Fruit fly (Drosophila melanogaster) whole organism, embryonic: ENCODE data around the gene Cyp303a1.

Experiments
- Abd-B ChIP-seq: fragments of 200-800 bp; sonication (Bioruptor generic); optimal IDR thresholded peaks from 2 replicates; lab custom pipeline; 2018; ENCODE audit warnings: missing biosample characterization, mild to moderate bottlenecking, missing genetic modification characterization, moderate library complexity
- Aef1 ChIP-seq: fragments of 200-800 bp; sonication (Bioruptor generic); IDR thresholded peaks from 3 replicates; pipeline ENCODE4 v1.3.6; 2022; ENCODE audit warnings: missing biosample characterization, missing genetic modification characterization
- BEAF-32 ChIP-seq: fragments of 200-800 bp; sonication (Bioruptor generic); optimal IDR thresholded peaks from 3 replicates; lab custom pipeline; 2017; ENCODE audit warnings: missing biosample characterization, missing genetic modification characterization, mild to moderate bottlenecking, moderate library complexity, missing genetic modification reagents
- BtbVII ChIP-seq: fragments of 200-800 bp; sonication (Bioruptor generic); optimal IDR thresholded peaks from 3 replicates; lab custom pipeline; 2017; ENCODE audit warnings: missing biosample characterization, mild to moderate bottlenecking, missing genetic modification characterization
- Bteb2 ChIP-seq: fragments of 200-800 bp; sonication (Bioruptor generic); optimal IDR thresholded peaks from 2 replicates; lab custom pipeline; 2016; ENCODE audit warnings: missing biosample characterization, missing genetic modification characterization
- CG10209 ChIP-seq: fragments of 200-800 bp; sonication (Bioruptor generic); optimal IDR thresholded peaks from 3 replicates; lab custom pipeline; 2017; ENCODE audit warnings: missing biosample characterization, mild to moderate bottlenecking, missing genetic modification characterization, missing genetic modification reagents
- CG10979 ChIP-seq: fragments of 200-800 bp; sonication (Bioruptor generic); optimal IDR thresholded peaks from 2 replicates; lab custom pipeline; 2018; ENCODE audit warnings: missing biosample characterization, mild to moderate bottlenecking, missing genetic modification characterization, moderate library complexity
- CG11723 ChIP-seq: fragments of 200-800 bp; sonication (Bioruptor generic); optimal IDR thresholded peaks from 2 replicates; lab custom pipeline; 2017; ENCODE audit warnings: missing biosample characterization, mild to moderate bottlenecking, missing genetic modification characterization
- CG1233 ChIP-seq: fragments of 200-800 bp; sonication (Bioruptor generic); optimal IDR thresholded peaks from 4 replicates; lab custom pipeline; 2018; ENCODE audit warnings: missing biosample characterization, mild to moderate bottlenecking, missing genetic modification characterization
- CG12942 ChIP-seq: fragments of 200-800 bp; sonication (Bioruptor generic); optimal IDR thresholded peaks from 3 replicates; lab custom pipeline; 2016; ENCODE audit warnings: missing biosample characterization, missing genetic modification characterization
- CG15073 ChIP-seq: fragments of 200-800 bp; sonication (Bioruptor generic); optimal IDR thresholded peaks from 2 replicates; lab custom pipeline; 2016; ENCODE audit warnings: missing biosample characterization, missing genetic modification characterization
- CG16813 ChIP-seq: fragments of 200-800 bp; sonication (Bioruptor generic); IDR thresholded peaks from 3 replicates; pipeline ENCODE4 v1.3.6; 2022; ENCODE audit warnings: missing biosample characterization, missing genetic modification characterization; ENCODE audit not compliant: partially characterized antibody
- CG16815 ChIP-seq: fragments of 200-800 bp; sonication (Bioruptor generic); optimal IDR thresholded peaks from 3 replicates; lab custom pipeline; 2017; ENCODE audit warnings: missing biosample characterization, mild to moderate bottlenecking, missing genetic modification characterization
- CG16863 ChIP-seq: fragments of 200-800 bp; sonication (Bioruptor generic); optimal IDR thresholded peaks from 3 replicates; lab custom pipeline; 2016; ENCODE audit warnings: missing biosample characterization, missing genetic modification characterization
- CG17612 ChIP-seq: fragments of 200-800 bp; sonication (Bioruptor generic); IDR thresholded peaks from 2 replicates; pipeline ENCODE4 v1.3.6; 2022; ENCODE audit warnings: missing biosample characterization, missing genetic modification characterization
- CG17802 ChIP-seq: fragments of 200-800 bp; sonication (Bioruptor generic); optimal IDR thresholded peaks from 2 replicates; lab custom pipeline; 2018; ENCODE audit warnings: missing biosample characterization, mild to moderate bottlenecking, missing genetic modification characterization, moderate library complexity
- CG18011 ChIP-seq: fragments of 200-800 bp; sonication (Bioruptor generic); optimal IDR thresholded peaks from 2 replicates; lab custom pipeline; 2017; ENCODE audit warnings: missing biosample characterization, missing genetic modification characterization, mild to moderate bottlenecking, moderate library complexity, missing genotype
- CG18476 ChIP-seq: fragments of 200-800 bp; sonication (Bioruptor generic); optimal IDR thresholded peaks from 2 replicates; lab custom pipeline; 2016; ENCODE audit warnings: missing biosample characterization, mild to moderate bottlenecking, missing genetic modification characterization
- CG18619 ChIP-seq: fragments of 200-800 bp; sonication (Bioruptor generic); optimal IDR thresholded peaks from 3 replicates; lab custom pipeline; 2017; ENCODE audit warnings: missing biosample characterization, mild to moderate bottlenecking, missing genetic modification characterization
- CG2202 ChIP-seq: fragments of 200-800 bp; sonication (Bioruptor generic); optimal IDR thresholded peaks from 2 replicates; lab custom pipeline; 2018; ENCODE audit warnings: missing biosample characterization, mild to moderate bottlenecking, missing genetic modification characterization
- CG42726 ChIP-seq: fragments of 200-800 bp; sonication (Bioruptor generic); IDR thresholded peaks from 2 replicates; pipeline ENCODE4 v1.3.6; 2022; ENCODE audit warnings: missing biosample characterization, missing genetic modification characterization; ENCODE audit not compliant: partially characterized antibody
- CG7556 ChIP-seq: fragments of 200-800 bp; sonication (Bioruptor generic); optimal IDR thresholded peaks from 2 replicates; lab custom pipeline; 2017; ENCODE audit warnings: missing biosample characterization, mild to moderate bottlenecking, missing genetic modification characterization
- CG7928 ChIP-seq: fragments of 200-800 bp; sonication (Bioruptor generic); optimal IDR thresholded peaks from 2 replicates; lab custom pipeline; 2017; ENCODE audit warnings: missing biosample characterization, mild to moderate bottlenecking, missing genetic modification characterization
- CG9727 ChIP-seq: fragments of 200-800 bp; sonication (Bioruptor generic); optimal IDR thresholded peaks from 3 replicates; lab custom pipeline; 2017; ENCODE audit warnings: missing biosample characterization, mild to moderate bottlenecking, missing genetic modification characterization
- CG9797 ChIP-seq: fragments of 200-800 bp; sonication (Bioruptor generic); optimal IDR thresholded peaks from 3 replicates; lab custom pipeline; 2018; ENCODE audit warnings: missing biosample characterization, mild to moderate bottlenecking, missing genetic modification characterization
- CTCF ChIP-seq: fragments of 200-800 bp; sonication (Bioruptor generic); optimal IDR thresholded peaks from 2 replicates; lab custom pipeline; 2017; ENCODE audit warnings: missing biosample characterization, mild to moderate bottlenecking, missing genetic modification characterization, moderate library complexity
- CrebB ChIP-seq: fragments of 200-800 bp; sonication (Bioruptor generic); optimal IDR thresholded peaks from 3 replicates; lab custom pipeline; 2018; ENCODE audit warnings: missing biosample characterization, mild to moderate bottlenecking, missing genetic modification characterization
- D19B ChIP-seq: fragments of 200-800 bp; sonication (Bioruptor generic); optimal IDR thresholded peaks from 2 replicates; lab custom pipeline; 2017; ENCODE audit warnings: missing biosample characterization, mild to moderate bottlenecking, missing genetic modification characterization
- Dek ChIP-seq: fragments of 200-800 bp; sonication (Bioruptor generic); optimal IDR thresholded peaks from 3 replicates; lab custom pipeline; 2019; ENCODE audit warnings: missing biosample characterization, mild to moderate bottlenecking, missing genetic modification characterization, moderate library complexity
- Lhr ChIP-seq: fragments of 200-800 bp; sonication (Bioruptor generic); optimal IDR thresholded peaks from 3 replicates; lab custom pipeline; 2017; ENCODE audit warnings: mild to moderate bottlenecking, missing biosample characterization, missing genetic modification reagents, missing genetic modification characterization
- MESR4 ChIP-seq: fragments of 200-800 bp; sonication (Bioruptor generic); optimal IDR thresholded peaks from 2 replicates; lab custom pipeline; 2018; ENCODE audit warnings: missing biosample characterization, mild to moderate bottlenecking, missing genetic modification characterization, moderate library complexity
- Mes4 ChIP-seq: fragments of 200-800 bp; sonication (Bioruptor generic); optimal IDR thresholded peaks from 2 replicates; lab custom pipeline; 2016; ENCODE audit warnings: missing biosample characterization, missing genetic modification characterization
- Myb ChIP-seq: fragments of 200-800 bp; sonication (Bioruptor generic); optimal IDR thresholded peaks from 2 replicates; lab custom pipeline; 2016; ENCODE audit warnings: missing biosample characterization, missing genetic modification characterization
- NC2α ChIP-seq: fragments of 200-800 bp; sonication (Bioruptor generic); optimal IDR thresholded peaks from 2 replicates; lab custom pipeline; 2016; ENCODE audit warnings: missing biosample characterization, missing genetic modification characterization
- Nf-YB ChIP-seq: fragments of 200-800 bp; sonication (Bioruptor generic); optimal IDR thresholded peaks from 3 replicates; lab custom pipeline; 2019; ENCODE audit warnings: missing biosample characterization, mild to moderate bottlenecking, missing genetic modification characterization, moderate library complexity
- Oaz ChIP-seq: fragments of 200-800 bp; sonication (Bioruptor generic); IDR thresholded peaks from 2 replicates; pipeline ENCODE4 v1.3.6; 2022; ENCODE audit warnings: missing biosample characterization, missing genetic modification characterization
- abd-A ChIP-seq: fragments of 200-800 bp; sonication (Bioruptor generic); optimal IDR thresholded peaks from 3 replicates; lab custom pipeline; 2019; ENCODE audit warnings: missing biosample characterization, mild to moderate bottlenecking, missing genetic modification characterization, moderate library complexity
- bcd ChIP-seq: fragments of 200-800 bp; sonication (Bioruptor generic); optimal IDR thresholded peaks from 2 replicates; lab custom pipeline; 2017; ENCODE audit warnings: missing biosample characterization, mild to moderate bottlenecking, missing genetic modification characterization
- chif ChIP-seq, 2 experiments: fragments of 200-800 bp; sonication (Bioruptor generic); optimal IDR thresholded peaks; 3 replicates each; lab custom pipeline; 2016; ENCODE audit warnings: missing biosample characterization in 2 of 2, missing genetic modification characterization in 2 of 2
- da ChIP-seq: fragments of 200-800 bp; sonication (Bioruptor generic); optimal IDR thresholded peaks from 2 replicates; lab custom pipeline; 2016; ENCODE audit warnings: missing biosample characterization, missing genetic modification characterization
- fd64A ChIP-seq: fragments of 200-800 bp; sonication (Bioruptor generic); optimal IDR thresholded peaks from 3 replicates; lab custom pipeline; 2018; ENCODE audit warnings: missing biosample characterization, mild to moderate bottlenecking, missing genetic modification characterization
- gsb ChIP-seq: fragments of 200-800 bp; sonication (Bioruptor generic); IDR thresholded peaks from 2 replicates; pipeline ENCODE4 v1.3.6; 2022; ENCODE audit warnings: missing biosample characterization, missing genetic modification characterization
- lola ChIP-seq, 3 experiments: fragments of >200 bp in 2 of 3; fragments of 200-800 bp in 1 of 3; sonication (Bioruptor generic) in 1 of 3; optimal IDR thresholded peaks; 2 replicates each; lab custom pipeline; 2017 to 2019; ENCODE audit warnings: missing biosample characterization in 3 of 3, missing genetic modification characterization in 3 of 3, mild to moderate bottlenecking in 1 of 3, moderate library complexity in 1 of 3
- nau ChIP-seq: fragments of 200-800 bp; sonication (Bioruptor generic); optimal IDR thresholded peaks from 3 replicates; lab custom pipeline; 2017; ENCODE audit warnings: missing biosample characterization, mild to moderate bottlenecking, missing genetic modification characterization, missing genetic modification reagents
- phol ChIP-seq: fragments of 200-800 bp; sonication (Bioruptor generic); optimal IDR thresholded peaks from 3 replicates; lab custom pipeline; 2018; ENCODE audit warnings: missing biosample characterization, mild to moderate bottlenecking, missing genetic modification characterization, moderate library complexity
- psq ChIP-seq: fragments of 200-800 bp; sonication (Bioruptor generic); optimal IDR thresholded peaks from 2 replicates; lab custom pipeline; 2017; ENCODE audit warnings: missing biosample characterization, missing genetic modification characterization
- sisA ChIP-seq: fragments of 200-800 bp; sonication (Bioruptor generic); IDR thresholded peaks from 2 replicates; pipeline ENCODE4 v1.3.6; 2022; ENCODE audit warnings: missing biosample characterization, missing genetic modification characterization
- zf30C ChIP-seq: fragments of 200-800 bp; sonication (Bioruptor generic); optimal IDR thresholded peaks from 3 replicates; lab custom pipeline; 2018; ENCODE audit warnings: missing biosample characterization, mild to moderate bottlenecking, missing genetic modification characterization

The Cyp303a1 gene

dm6 chr2L:16257227-16258071 is 36.5 kb upstream of the Cyp303a1 start, which contains the start of the genes PRL-1 and EndoGI:
TSS of gene PRL-1 (minus strand) at chr2L:16257606.
TSS of gene EndoGI (plus strand) at chr2L:16257688.
- TF ChIP-seq CG16815 (peak; percentile 16), Dek (tag; lab: Kevin White, UChicago) (peak; percentile 77), CG18011 (peak; percentile 90), sisA (GFP tag; lab: Robert Waterston, UW) (no peak), D19B (GFP tag; lab: Kevin White, UChicago) (no peak), CG1233 (peak; percentile 66), CG7556 (GFP tag; lab: Kevin White, UChicago) (peak; percentile 73), gsb (GFP tag; lab: Robert Waterston, UW) (no peak; the same call in 1 of the 2 replicates), fd64A (GFP tag; lab: Kevin White, UChicago) (no peak), CG10209 (GFP tag; lab: Kevin White, UChicago) (peak; percentile 67), CG42726 (peak; percentile 98), Nf-YB (GFP tag; lab: Kevin White, UChicago) (peak; percentile 68), CG11723 (GFP tag; lab: Kevin White, UChicago) (no peak), CG10979 (tag; lab: Kevin White, UChicago) (peak; percentile 72), bcd (GFP tag; lab: Kevin White, UChicago) (no peak), Aef1 (no peak; the same call in 2 of the 3 replicates), CG18476 (GFP tag; lab: Kevin White, UChicago) (peak; percentile 45), phol (tag; lab: Kevin White, UChicago) (peak; percentile 75), abd-A (no peak), CG16813 (GFP tag; lab: Robert Waterston, UW) (peak; percentile 100), MESR4 (GFP tag; lab: Kevin White, UChicago) (peak; percentile 94), BEAF-32 (GFP tag; lab: Kevin White, UChicago) (peak; percentile 98), CG15073 (GFP tag; lab: Kevin White, UChicago) (no peak), CG18619 (GFP tag; lab: Kevin White, UChicago) (peak; percentile 60), NC2α (GFP tag; lab: Kevin White, UChicago) (no peak), CG9727 (GFP tag; lab: Kevin White, UChicago) (peak; percentile 71), CG7928 (GFP tag; lab: Kevin White, UChicago) (no peak), BtbVII (GFP tag; lab: Kevin White, UChicago) (peak; percentile 56), CG16863 (GFP tag; lab: Kevin White, UChicago) (no peak), Lhr (peak; percentile 4), CTCF (GFP tag; lab: Kevin White, UChicago) (no peak), CG17802 (tag; lab: Kevin White, UChicago) (no peak), lola (GFP tag; optimal IDR thresholded peaks at IDR 0.05; lab: Kevin White, UChicago) (peak in 1 of 3 experiments; percentile 54), CrebB (tag; lab: Kevin White, UChicago) (peak; percentile 73), nau (no peak), psq (GFP tag; lab: Kevin White, UChicago) (peak; percentile 36), Myb (GFP tag; lab: Kevin White, UChicago) (peak; percentile 41), chif (GFP tag; optimal IDR thresholded peaks at IDR 0.05; lab: Kevin White, UChicago) (no peak), Bteb2 (no peak), Oaz (GFP tag; lab: Robert Waterston, UW) (no peak), zf30C (GFP tag; lab: Kevin White, UChicago) (no peak), CG2202 (tag; lab: Kevin White, UChicago) (no peak), da (GFP tag; lab: Kevin White, UChicago) (no peak), CG17612 (GFP tag; lab: Robert Waterston, UW) (no peak), Mes4 (GFP tag; lab: Kevin White, UChicago) (no peak), CG12942 (GFP tag; lab: Kevin White, UChicago) (peak; percentile 51), Abd-B (GFP tag; lab: Kevin White, UChicago) (no peak), CG9797 (GFP tag; lab: Kevin White, UChicago) (no peak)
